Worm (Caenorhabditis elegans) whole organism, late embryonic: ENCODE results near the gene F56D6.14.

Source experiments
- ama-1 ChIP-seq: fragments of 150-350 bp; optimal IDR thresholded peaks from 2 replicates; lab custom pipeline; 2014
- ceh-19 ChIP-seq: fragments of 200-800 bp; sonication (Bioruptor generic); optimal IDR thresholded peaks from 2 replicates; lab custom pipeline; 2018; ENCODE audit warnings: mild to moderate bottlenecking, missing genetic modification characterization, missing compliant biosample characterization
- ceh-9 ChIP-seq: sonication (generic microtip); optimal IDR thresholded peaks from 2 replicates; lab custom pipeline; 2016; ENCODE audit warnings: mild to moderate bottlenecking, missing genetic modification characterization, inconsistent platforms, missing compliant biosample characterization
- eyg-1 ChIP-seq: sonication (generic microtip); optimal IDR thresholded peaks from 2 replicates; lab custom pipeline; 2016; ENCODE audit warnings: missing genotype, missing genetic modification characterization, missing compliant biosample characterization
- nhr-232 ChIP-seq: sonication (generic microtip); optimal IDR thresholded peaks from 2 replicates; lab custom pipeline; 2016; ENCODE audit warnings: missing genetic modification characterization, missing compliant biosample characterization
- rnt-1 ChIP-seq: sonication (generic microtip); optimal IDR thresholded peaks from 2 replicates; lab custom pipeline; 2016; ENCODE audit warnings: missing genetic modification characterization, missing compliant biosample characterization
- syd-9 ChIP-seq: sonication (generic microtip); optimal IDR thresholded peaks from 2 replicates; lab custom pipeline; 2016; ENCODE audit warnings: mild to moderate bottlenecking, missing genetic modification characterization, moderate library complexity, missing compliant biosample characterization
- tbx-2 ChIP-seq: sonication (generic microtip); optimal IDR thresholded peaks from 2 replicates; lab custom pipeline; 2016; ENCODE audit warnings: missing genetic modification characterization, missing compliant biosample characterization
- unc-55 ChIP-seq: sonication (generic microtip); optimal IDR thresholded peaks from 2 replicates; lab custom pipeline; 2017; ENCODE audit warnings: missing biosample characterization, missing genetic modification reagents, missing genetic modification characterization
- unc-86 ChIP-seq: sonication (generic microtip); optimal IDR thresholded peaks from 2 replicates; lab custom pipeline; 2016; ENCODE audit warnings: missing genetic modification characterization, missing compliant biosample characterization

DNA sequence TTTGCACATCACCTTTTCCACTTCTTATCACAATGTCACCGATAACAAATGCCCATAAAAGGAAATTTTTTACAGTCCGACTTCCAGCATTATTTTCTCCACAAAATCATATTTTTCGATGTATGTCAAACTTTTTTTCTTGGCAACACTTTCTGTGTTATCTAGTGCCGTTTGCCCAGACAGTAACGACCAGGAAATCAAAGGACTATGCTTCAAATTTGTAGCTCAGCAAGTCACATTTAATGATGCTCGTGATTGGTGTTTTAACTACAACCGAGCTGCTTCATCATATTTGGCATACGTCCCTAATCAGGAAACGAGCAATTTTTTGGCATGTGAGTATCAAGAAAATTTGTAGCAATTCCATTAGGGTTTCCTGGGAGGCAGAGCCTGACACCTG, 46.0 kb downstream of the F56D6.14 start:
- no peak for TF ChIP-seq nhr-232 (tag; lab: Kevin White, UChicago)
- no peak for TF ChIP-seq ama-1 (lab: Kevin White, UChicago)
- no peak for TF ChIP-seq ceh-9 (tag; lab: Kevin White, UChicago)
- TF ChIP-seq rnt-1 (tag; lab: Kevin White, UChicago): no peak
- no peak for TF ChIP-seq unc-55 (GFP tag; lab: Kevin White, UChicago)
- TF ChIP-seq eyg-1 (tag; lab: Kevin White, UChicago): no peak
- no peak for TF ChIP-seq syd-9 (tag; lab: Kevin White, UChicago)
- no peak for TF ChIP-seq tbx-2
- no peak for TF ChIP-seq ceh-19 (GFP tag; lab: Kevin White, UChicago)
- no peak for TF ChIP-seq unc-86 (tag; lab: Kevin White, UChicago)
